Worm (Caenorhabditis elegans) whole organism, L1 larva: ENCODE results near the gene F41E7.7.

Source experiments
- C04F5.9 ChIP-seq: sonication (generic microtip); optimal IDR thresholded peaks from 2 replicates; lab custom pipeline; 2016; ENCODE audit warnings: missing genetic modification characterization, missing compliant biosample characterization
- C16A3.4 ChIP-seq: fragments of 150-350 bp; optimal IDR thresholded peaks from 2 replicates; lab custom pipeline; 2014; ENCODE audit warnings: missing biosample characterization, missing genetic modification characterization
- F16B12.6 ChIP-seq: fragments of 150-350 bp; optimal IDR thresholded peaks from 2 replicates; lab custom pipeline; 2014; ENCODE audit warnings: missing biosample characterization, missing genetic modification characterization
- aha-1 ChIP-seq: fragments of 150-350 bp; optimal IDR thresholded peaks from 2 replicates; lab custom pipeline; 2014; ENCODE audit warnings: missing biosample characterization, missing genetic modification characterization
- alr-1 ChIP-seq: fragments of 200-800 bp; sonication (Bioruptor generic); optimal IDR thresholded peaks from 2 replicates; lab custom pipeline; 2018; ENCODE audit warnings: borderline replicate concordance, mild to moderate bottlenecking, missing genetic modification characterization, missing compliant biosample characterization
- ama-1 ChIP-seq: fragments of 150-350 bp; optimal IDR thresholded peaks from 2 replicates; lab custom pipeline; 2014
- blmp-1 ChIP-seq: fragments of 150-350 bp; optimal IDR thresholded peaks from 2 replicates; lab custom pipeline; 2014; ENCODE audit warnings: missing biosample characterization, missing genetic modification characterization
- ceh-63 ChIP-seq: fragments of 200-800 bp; sonication (Bioruptor generic); optimal IDR thresholded peaks from 2 replicates; lab custom pipeline; 2018; ENCODE audit warnings: mild to moderate bottlenecking, missing genetic modification characterization, missing compliant biosample characterization
- ceh-88 ChIP-seq: fragments of 200-800 bp; sonication (Bioruptor generic); IDR thresholded peaks from 2 replicates; pipeline ENCODE4 v1.3.6; 2022; ENCODE audit warnings: missing genetic modification characterization, missing compliant biosample characterization
- ces-1 ChIP-seq: fragments of 150-350 bp; optimal IDR thresholded peaks from 2 replicates; lab custom pipeline; 2014; ENCODE audit warnings: missing biosample characterization, missing genetic modification reagents, missing genetic modification characterization
- dpl-1 ChIP-seq, 3 experiments: fragments of 150-350 bp in 2 of 3; sonication (generic microtip) in 1 of 3; optimal IDR thresholded peaks; 2 replicates each; lab custom pipeline; 2014 to 2017; ENCODE audit warnings: missing biosample characterization in 3 of 3, missing genetic modification characterization in 3 of 3, missing genetic modification reagents in 3 of 3
- efl-1 ChIP-seq, 4 experiments: fragments of 150-350 bp; optimal IDR thresholded peaks in 3 of 4; peaks in 1 of 4; 1 replicate in 1 of 4; 2 replicates in 3 of 4; lab custom pipeline; 2014; ENCODE audit warnings: missing biosample characterization in 2 of 4, missing genetic modification characterization in 2 of 4, missing genetic modification reagents in 2 of 4
- egl-13 ChIP-seq: sonication (generic microtip); optimal IDR thresholded peaks from 2 replicates; lab custom pipeline; 2016; ENCODE audit warnings: missing genotype, missing genetic modification reagents, missing genetic modification characterization, missing compliant biosample characterization
- elt-2 ChIP-seq: sonication (generic microtip); optimal IDR thresholded peaks from 2 replicates; lab custom pipeline; 2016; ENCODE audit warnings: missing genetic modification characterization, mild to moderate bottlenecking, inconsistent platforms, missing compliant biosample characterization, missing genetic modification reagents
- elt-3 ChIP-seq, 6 experiments: fragments of 150-350 bp in 1 of 6; sonication (generic microtip); optimal IDR thresholded peaks; 2 replicates each; lab custom pipeline; 2017 to 2018; ENCODE audit warnings: missing biosample characterization in 6 of 6, missing genetic modification characterization in 6 of 6, inconsistent platforms in 1 of 6
- fkh-4 ChIP-seq: sonication (generic microtip); optimal IDR thresholded peaks from 2 replicates; lab custom pipeline; 2016; ENCODE audit warnings: missing compliant biosample characterization, missing genetic modification characterization, borderline replicate concordance
- fkh-8 ChIP-seq: sonication (generic microtip); optimal IDR thresholded peaks from 2 replicates; lab custom pipeline; 2016; ENCODE audit warnings: mild to moderate bottlenecking, missing genetic modification characterization, missing compliant biosample characterization
- fos-1 ChIP-seq: fragments of 150-350 bp; optimal IDR thresholded peaks from 2 replicates; lab custom pipeline; 2014; ENCODE audit warnings: missing biosample characterization, missing genetic modification characterization
- grh-1 ChIP-seq: fragments of 200-800 bp; sonication (Bioruptor generic); IDR thresholded peaks from 2 replicates; pipeline ENCODE4 v1.3.6; 2022; ENCODE audit warnings: missing genetic modification reagents, missing genetic modification characterization, missing compliant biosample characterization
- hlh-17 ChIP-seq: fragments of 200-800 bp; sonication (Bioruptor generic); optimal IDR thresholded peaks from 2 replicates; lab custom pipeline; 2018; ENCODE audit warnings: missing genetic modification characterization, mild to moderate bottlenecking, missing compliant biosample characterization, moderate library complexity, borderline replicate concordance
- hpl-2 ChIP-seq: fragments of 150-350 bp; optimal IDR thresholded peaks from 2 replicates; lab custom pipeline; 2014; ENCODE audit warnings: missing biosample characterization, missing genetic modification reagents, missing genetic modification characterization
- isw-1 ChIP-seq: fragments of 200-800 bp; sonication (Bioruptor generic); IDR thresholded peaks from 2 replicates; pipeline ENCODE4 v1.3.6; 2022; ENCODE audit warnings: missing genetic modification characterization, missing compliant biosample characterization
- jun-1 ChIP-seq: fragments of 150-350 bp; optimal IDR thresholded peaks from 2 replicates; lab custom pipeline; 2014; ENCODE audit warnings: missing biosample characterization, missing genetic modification reagents, missing genetic modification characterization
- lir-3 ChIP-seq: sonication (generic microtip); optimal IDR thresholded peaks from 2 replicates; lab custom pipeline; 2016; ENCODE audit warnings: mild to moderate bottlenecking, missing genetic modification characterization, moderate library complexity, missing compliant biosample characterization; ENCODE audit not compliant: poor library complexity
- lsy-2 ChIP-seq, 2 experiments: fragments of 150-350 bp; optimal IDR thresholded peaks; 2 replicates each; lab custom pipeline; 2014; ENCODE audit warnings: missing biosample characterization in 2 of 2, missing genetic modification characterization in 2 of 2
- mab-9 ChIP-seq: fragments of 200-800 bp; sonication (Bioruptor generic); IDR thresholded peaks from 2 replicates; pipeline ENCODE4 v1.3.6; 2022; ENCODE audit warnings: missing genetic modification reagents, missing genetic modification characterization, missing compliant biosample characterization
- mef-2 ChIP-seq: fragments of 150-350 bp; optimal IDR thresholded peaks from 2 replicates; lab custom pipeline; 2014; ENCODE audit warnings: missing biosample characterization, missing genetic modification characterization
- mep-1 ChIP-seq: fragments of 150-350 bp; optimal IDR thresholded peaks from 2 replicates; lab custom pipeline; 2014; ENCODE audit warnings: missing biosample characterization, missing genetic modification characterization
- nhr-11 ChIP-seq: fragments of 150-350 bp; optimal IDR thresholded peaks from 2 replicates; lab custom pipeline; 2014; ENCODE audit warnings: missing biosample characterization, missing genetic modification characterization
- nhr-12 ChIP-seq: sonication (generic microtip); optimal IDR thresholded peaks from 2 replicates; lab custom pipeline; 2017; ENCODE audit warnings: missing biosample characterization, missing genetic modification characterization
- nhr-19 ChIP-seq: fragments of 200-800 bp; sonication (Bioruptor generic); conservative IDR thresholded peaks from 2 replicates; pipeline ENCODE4 v1.3.6; 2022; ENCODE audit warnings: missing genetic modification characterization, missing compliant biosample characterization
- nhr-20 ChIP-seq: sonication (generic microtip); optimal IDR thresholded peaks from 2 replicates; lab custom pipeline; 2016; ENCODE audit warnings: mild to moderate bottlenecking, missing genetic modification characterization, missing compliant biosample characterization
- nhr-237 ChIP-seq: fragments of 150-350 bp; optimal IDR thresholded peaks from 2 replicates; lab custom pipeline; 2014; ENCODE audit warnings: missing biosample characterization, missing genetic modification characterization
- nhr-47 ChIP-seq: sonication (generic microtip); optimal IDR thresholded peaks from 2 replicates; lab custom pipeline; 2016; ENCODE audit warnings: mild to moderate bottlenecking, missing genetic modification characterization, moderate library complexity, missing compliant biosample characterization
- nhr-71 ChIP-seq: sonication (generic microtip); optimal IDR thresholded peaks from 2 replicates; lab custom pipeline; 2016; ENCODE audit warnings: mild to moderate bottlenecking, missing genetic modification characterization, moderate library complexity, missing compliant biosample characterization
- nhr-77 ChIP-seq: fragments of 150-350 bp; optimal IDR thresholded peaks from 2 replicates; lab custom pipeline; 2014; ENCODE audit warnings: missing biosample characterization, missing genetic modification characterization
- nhr-85 ChIP-seq: sonication (generic microtip); peaks from one replicate; lab custom pipeline; 2016; ENCODE audit warnings: missing genetic modification characterization, inconsistent platforms, missing compliant biosample characterization
- pax-3 ChIP-seq: fragments of 200-800 bp; sonication (Bioruptor generic); optimal IDR thresholded peaks from 2 replicates; lab custom pipeline; 2018; ENCODE audit warnings: mild to moderate bottlenecking, missing genetic modification characterization, moderate library complexity, missing compliant biosample characterization
- pqm-1 ChIP-seq: sonication (generic microtip); optimal IDR thresholded peaks from 3 replicates; lab custom pipeline; 2017; ENCODE audit warnings: missing biosample characterization, missing genetic modification characterization
- snu-23 ChIP-seq: sonication (generic microtip); optimal IDR thresholded peaks from 2 replicates; lab custom pipeline; 2016; ENCODE audit warnings: missing genetic modification characterization, missing compliant biosample characterization
- sup-37 ChIP-seq: fragments of 200-800 bp; sonication (Bioruptor generic); optimal IDR thresholded peaks from 2 replicates; lab custom pipeline; 2018; ENCODE audit warnings: mild to moderate bottlenecking, missing genetic modification characterization, missing compliant biosample characterization
- swsn-7 ChIP-seq: sonication (generic microtip); optimal IDR thresholded peaks from 2 replicates; lab custom pipeline; 2016; ENCODE audit warnings: missing genetic modification characterization, missing compliant biosample characterization
- tlp-1 ChIP-seq: fragments of 150-350 bp; optimal IDR thresholded peaks from 2 replicates; lab custom pipeline; 2014; ENCODE audit warnings: missing biosample characterization, missing genetic modification characterization
- unc-130 ChIP-seq: fragments of 150-350 bp; optimal IDR thresholded peaks from 2 replicates; lab custom pipeline; 2017; ENCODE audit warnings: missing biosample characterization, missing genetic modification characterization, inconsistent platforms
- unc-30 ChIP-seq: sonication (generic microtip); optimal IDR thresholded peaks from 2 replicates; lab custom pipeline; 2017; ENCODE audit warnings: missing biosample characterization, missing genetic modification characterization
- unc-62 ChIP-seq: fragments of 150-350 bp; optimal IDR thresholded peaks from 2 replicates; lab custom pipeline; 2014; ENCODE audit warnings: missing biosample characterization, missing genetic modification reagents, missing genetic modification characterization
- ztf-11 ChIP-seq, 2 experiments: sonication (generic microtip); optimal IDR thresholded peaks; 2 replicates each; lab custom pipeline; 2016 to 2017; ENCODE audit warnings: missing genetic modification characterization in 2 of 2, missing biosample characterization in 1 of 2, missing compliant biosample characterization in 1 of 2
- ztf-4 ChIP-seq: fragments of 150-350 bp; optimal IDR thresholded peaks from 2 replicates; lab custom pipeline; 2014; ENCODE audit warnings: missing biosample characterization, missing genetic modification characterization

Gene F41E7.7

ce11 chrX:10327323-10328022 is 19.9 kb downstream of the F41E7.7 start, which contains the start of gene acl-5 (continued):
- TF ChIP-seq elt-2 (tag; lab: Kevin White, UChicago): peak; percentile 33
- no peak for TF ChIP-seq efl-1 (optimal IDR thresholded peaks at IDR 0.05; lab: Kevin White, UChicago)
- peak in 1 of 2 experiments; percentile 70 for TF ChIP-seq efl-1 (GFP tag; optimal IDR thresholded peaks at IDR 0.05 in 1 of 2; lab: Kevin White, UChicago)
- peak; percentile 10 for TF ChIP-seq nhr-20 (tag; lab: Kevin White, UChicago)
- TF ChIP-seq blmp-1 (tag; lab: Kevin White, UChicago): peak; percentile 84
- no peak for TF ChIP-seq unc-62 (GFP tag; lab: Kevin White, UChicago)
- peak; percentile 17 for TF ChIP-seq nhr-71 (tag; lab: Kevin White, UChicago)
- peak; percentile 59 for TF ChIP-seq nhr-85 (tag; lab: Kevin White, UChicago)
- TF ChIP-seq dpl-1 (GFP tag; optimal IDR thresholded peaks at IDR 0.05; lab: Kevin White, UChicago): no peak
- TF ChIP-seq hpl-2 (GFP tag; lab: Kevin White, UChicago): no peak

ce11 chrX:10332035-10332614 is 24.5 kb downstream of the F41E7.7 start:
- no peak for TF ChIP-seq nhr-237 (tag; lab: Kevin White, UChicago)
- peak; percentile 28 for TF ChIP-seq mep-1 (tag; lab: Kevin White, UChicago)
- no peak for TF ChIP-seq pqm-1 (tag; lab: Kevin White, UChicago)
- TF ChIP-seq pax-3: no peak
- TF ChIP-seq unc-130 (tag; lab: Kevin White, UChicago): peak; percentile 5
- peak; percentile 31 for TF ChIP-seq jun-1 (tag; lab: Kevin White, UChicago)
- TF ChIP-seq alr-1 (tag; lab: Kevin White, UChicago): no peak
- TF ChIP-seq nhr-11 (tag; lab: Kevin White, UChicago): no peak
- no peak for TF ChIP-seq isw-1 (GFP tag; lab: Robert Waterston, UW)
- no peak for TF ChIP-seq fos-1 (tag; lab: Kevin White, UChicago)
- no peak for TF ChIP-seq dpl-1 (GFP tag; optimal IDR thresholded peaks at IDR 0.05; lab: Kevin White, UChicago)
- TF ChIP-seq ces-1 (GFP tag; lab: Kevin White, UChicago): no peak
- TF ChIP-seq sup-37 (GFP tag; lab: Kevin White, UChicago): no peak
- TF ChIP-seq mab-9: no peak
- TF ChIP-seq nhr-77 (tag; lab: Kevin White, UChicago): peak; percentile 44
- no peak for TF ChIP-seq fkh-8 (tag; lab: Kevin White, UChicago)
- TF ChIP-seq unc-62 (GFP tag; lab: Kevin White, UChicago): no peak
- TF ChIP-seq hlh-17: no peak
- peak; percentile 43 for TF ChIP-seq snu-23
- no peak for TF ChIP-seq ceh-63 (GFP tag; lab: Kevin White, UChicago)
- no peak for TF ChIP-seq egl-13 (tag; lab: Kevin White, UChicago)
- no peak for TF ChIP-seq grh-1 (GFP tag; lab: Robert Waterston, UW)
- TF ChIP-seq nhr-19: peak; percentile 56
- peak in 2 of 6 experiments; percentile 4 to 71 for TF ChIP-seq elt-3 (tag; optimal IDR thresholded peaks at IDR 0.05; lab: Kevin White, UChicago)
- TF ChIP-seq F16B12.6: no peak
- no peak for TF ChIP-seq C16A3.4 (tag; lab: Kevin White, UChicago)
- TF ChIP-seq tlp-1: no peak
- no peak for TF ChIP-seq nhr-12 (tag; lab: Kevin White, UChicago)
- peak in 1 of 2 experiments; percentile 24 for TF ChIP-seq lsy-2 (tag; optimal IDR thresholded peaks at IDR 0.05; lab: Kevin White, UChicago)
- TF ChIP-seq hpl-2 (GFP tag; lab: Kevin White, UChicago): no peak
- no peak for TF ChIP-seq ceh-88 (GFP tag; lab: Robert Waterston, UW)
- no peak for TF ChIP-seq ztf-11 (tag; optimal IDR thresholded peaks at IDR 0.05; lab: Kevin White, UChicago)
- no peak for TF ChIP-seq ztf-4 (tag; lab: Kevin White, UChicago)
- no peak for TF ChIP-seq C04F5.9
- TF ChIP-seq fkh-4 (tag; lab: Kevin White, UChicago): no peak
- TF ChIP-seq lir-3 (tag; lab: Kevin White, UChicago): no peak
- TF ChIP-seq nhr-47 (tag; lab: Kevin White, UChicago): peak; percentile 25
- peak; percentile 48 for TF ChIP-seq blmp-1 (tag; lab: Kevin White, UChicago)
- TF ChIP-seq ama-1 (lab: Kevin White, UChicago): no peak
- no peak for TF ChIP-seq swsn-7 (tag; lab: Kevin White, UChicago)
- no peak for TF ChIP-seq aha-1 (tag; lab: Kevin White, UChicago)
- no peak for TF ChIP-seq unc-30 (tag; lab: Kevin White, UChicago)
- TF ChIP-seq mef-2 (tag; lab: Kevin White, UChicago): no peak
